Worm (Caenorhabditis elegans) whole organism, L4 larva: Measurements from ENCODE around the gene otpl-6.

Source experiments
- F26F4.8 ChIP-seq: fragments of 200-800 bp; sonication (Bioruptor generic); conservative IDR thresholded peaks from 2 replicates; pipeline ENCODE4 v1.3.6; 2022; ENCODE audit warnings: missing genetic modification characterization, missing compliant biosample characterization
- F44E2.7 ChIP-seq: fragments of 200-800 bp; sonication (Bioruptor generic); IDR thresholded peaks from 2 replicates; pipeline ENCODE4 v2.1.2; 2022; ENCODE audit warnings: missing genetic modification characterization, missing compliant biosample characterization
- R02D3.7 ChIP-seq: fragments of 150-350 bp; sonication (generic microtip); optimal IDR thresholded peaks from 3 replicates; lab custom pipeline; 2014; ENCODE audit warnings: missing biosample characterization, missing genetic modification characterization
- T26A8.4 ChIP-seq: fragments of 200-800 bp; sonication (Bioruptor generic); IDR thresholded peaks from 2 replicates; pipeline ENCODE4 v1.3.6; 2022; ENCODE audit warnings: missing genetic modification characterization, missing compliant biosample characterization
- Y48G9A.11 ChIP-seq: fragments of 200-800 bp; sonication (Bioruptor generic); IDR thresholded peaks from 2 replicates; pipeline ENCODE4 v1.3.6; 2022; ENCODE audit warnings: missing genetic modification reagents, missing genetic modification characterization, missing compliant biosample characterization
- Y75B8A.6 ChIP-seq: fragments of 200-800 bp; sonication (Bioruptor generic); IDR thresholded peaks from 2 replicates; pipeline ENCODE4 v1.3.6; 2022; ENCODE audit warnings: missing genetic modification reagents, missing genetic modification characterization, missing compliant biosample characterization
- ZK337.2 ChIP-seq: fragments of 200-800 bp; sonication (Bioruptor generic); IDR thresholded peaks from 2 replicates; pipeline ENCODE4 v1.3.6; 2022; ENCODE audit warnings: missing genetic modification reagents, missing genetic modification characterization, missing compliant biosample characterization
- aha-1 ChIP-seq: fragments of 150-350 bp; peaks from one replicate; lab custom pipeline; 2014; ENCODE audit warnings: missing biosample characterization, missing genetic modification characterization
- aly-2 ChIP-seq: sonication (generic microtip); optimal IDR thresholded peaks from 2 replicates; lab custom pipeline; 2018; ENCODE audit warnings: missing biosample characterization, missing genetic modification characterization
- arid-1 ChIP-seq: fragments of 200-800 bp; sonication (Bioruptor generic); conservative IDR thresholded peaks from 2 replicates; pipeline ENCODE4 v1.3.6; 2022; ENCODE audit warnings: missing genetic modification reagents, missing genetic modification characterization, missing compliant biosample characterization
- attf-4 ChIP-seq: sonication (generic microtip); optimal IDR thresholded peaks from 3 replicates; lab custom pipeline; 2017; ENCODE audit warnings: missing biosample characterization, missing genetic modification characterization
- ceh-20 ChIP-seq: fragments of 200-800 bp; sonication (Bioruptor generic); IDR thresholded peaks from 2 replicates; pipeline ENCODE4 v1.3.6; 2022; ENCODE audit warnings: missing genetic modification reagents, missing genetic modification characterization, missing compliant biosample characterization
- ceh-44 ChIP-seq: fragments of 200-800 bp; sonication (Bioruptor generic); IDR thresholded peaks from 2 replicates; pipeline ENCODE4 v1.3.6; 2022; ENCODE audit warnings: missing genetic modification reagents, missing genetic modification characterization, missing compliant biosample characterization
- ceh-82 ChIP-seq: sonication (generic microtip); optimal IDR thresholded peaks from 2 replicates; lab custom pipeline; 2017; ENCODE audit warnings: missing biosample characterization, missing genetic modification characterization
- daf-12 ChIP-seq: fragments of 150-350 bp; optimal IDR thresholded peaks from 2 replicates; lab custom pipeline; 2014; ENCODE audit warnings: missing biosample characterization, missing genetic modification reagents, missing genetic modification characterization
- daf-16 ChIP-seq, 3 experiments: sonication (generic microtip); optimal IDR thresholded peaks; 2 replicates each; lab custom pipeline; 2016 to 2017; ENCODE audit warnings: missing genetic modification characterization in 3 of 3, missing genetic modification reagents in 3 of 3, mild to moderate bottlenecking in 2 of 3, missing compliant biosample characterization in 2 of 3, missing biosample characterization in 1 of 3, moderate library complexity in 1 of 3
- daf-19 ChIP-seq: fragments of 200-800 bp; sonication (Bioruptor generic); conservative IDR thresholded peaks from 2 replicates; pipeline ENCODE4 v1.3.6; 2022; ENCODE audit warnings: missing genetic modification characterization, missing compliant biosample characterization
- daf-8 ChIP-seq: fragments of 200-800 bp; sonication (Bioruptor generic); IDR thresholded peaks from 2 replicates; pipeline ENCODE4 v1.3.6; 2022; ENCODE audit warnings: missing genetic modification characterization, missing compliant biosample characterization
- dmd-6 ChIP-seq: fragments of 200-800 bp; sonication (Bioruptor generic); IDR thresholded peaks from 2 replicates; pipeline ENCODE4 v1.3.6; 2022; ENCODE audit warnings: missing genetic modification reagents, missing genetic modification characterization, missing compliant biosample characterization
- dmd-8 ChIP-seq: fragments of 200-800 bp; sonication (Bioruptor generic); IDR thresholded peaks from 2 replicates; pipeline ENCODE4 v1.3.6; 2022; ENCODE audit warnings: missing genetic modification characterization, missing compliant biosample characterization
- duxl-1 ChIP-seq: sonication (generic microtip); optimal IDR thresholded peaks from 2 replicates; lab custom pipeline; 2016; ENCODE audit warnings: mild to moderate bottlenecking, missing genetic modification characterization, moderate library complexity, missing compliant biosample characterization; ENCODE audit not compliant: poor library complexity
- egl-27 ChIP-seq: sonication (generic microtip); optimal IDR thresholded peaks from 3 replicates; lab custom pipeline; 2017; ENCODE audit warnings: missing biosample characterization, missing genetic modification reagents, missing genetic modification characterization
- egl-43 ChIP-seq: fragments of 200-800 bp; sonication (Bioruptor generic); IDR thresholded peaks from 2 replicates; pipeline ENCODE4 v1.3.6; 2022; ENCODE audit warnings: missing genetic modification reagents, missing genetic modification characterization, missing compliant biosample characterization
- gei-8 ChIP-seq: fragments of 200-800 bp; sonication (Bioruptor generic); optimal IDR thresholded peaks from 2 replicates; lab custom pipeline; 2018; ENCODE audit warnings: mild to moderate bottlenecking, missing genetic modification characterization, missing compliant biosample characterization
- hif-1 ChIP-seq, 2 experiments: sonication (generic microtip); optimal IDR thresholded peaks; 2 replicates each; lab custom pipeline; 2016 to 2017; ENCODE audit warnings: missing compliant biosample characterization in 2 of 2, missing genetic modification characterization in 2 of 2, missing genetic modification reagents in 2 of 2, missing genotype in 2 of 2, mild to moderate bottlenecking in 1 of 2
- hlh-11 ChIP-seq: fragments of 200-800 bp; sonication (Bioruptor generic); optimal IDR thresholded peaks from 2 replicates; lab custom pipeline; 2018; ENCODE audit warnings: mild to moderate bottlenecking, missing genetic modification characterization, missing compliant biosample characterization
- jun-1 ChIP-seq: fragments of 150-350 bp; optimal IDR thresholded peaks from 2 replicates; lab custom pipeline; 2014; ENCODE audit warnings: missing biosample characterization, missing genetic modification reagents, missing genetic modification characterization
- lim-7 ChIP-seq: fragments of 200-800 bp; sonication (Bioruptor generic); IDR thresholded peaks from 2 replicates; pipeline ENCODE4 v1.3.6; 2022; ENCODE audit warnings: missing genetic modification characterization, missing compliant biosample characterization
- lin-13 ChIP-seq: fragments of 150-350 bp; optimal IDR thresholded peaks from 2 replicates; lab custom pipeline; 2014; ENCODE audit warnings: missing biosample characterization, missing genetic modification reagents, missing genetic modification characterization
- lin-15B ChIP-seq: fragments of 150-350 bp; sonication (generic microtip); optimal IDR thresholded peaks from 3 replicates; lab custom pipeline; 2014; ENCODE audit warnings: missing biosample characterization, missing genetic modification characterization
- lir-3 ChIP-seq: sonication (generic microtip); optimal IDR thresholded peaks from 2 replicates; lab custom pipeline; 2016; ENCODE audit warnings: mild to moderate bottlenecking, missing genetic modification characterization, missing compliant biosample characterization
- madf-5 ChIP-seq, 2 experiments: fragments of 200-800 bp; sonication (Bioruptor generic); IDR thresholded peaks; 2 replicates each; pipeline ENCODE4 v1.3.6; 2022; ENCODE audit warnings: missing compliant biosample characterization in 2 of 2, missing genetic modification characterization in 2 of 2
- mep-1 ChIP-seq: fragments of 150-350 bp; sonication (generic microtip); optimal IDR thresholded peaks from 3 replicates; lab custom pipeline; 2014; ENCODE audit warnings: missing biosample characterization, missing genetic modification characterization
- mes-2 ChIP-seq: sonication (generic microtip); optimal IDR thresholded peaks from 2 replicates; lab custom pipeline; 2016; ENCODE audit warnings: missing genotype, mild to moderate bottlenecking, missing genetic modification characterization, missing compliant biosample characterization; ENCODE audit not compliant: poor library complexity, severe bottlenecking
- mxl-2 ChIP-seq: fragments of 200-800 bp; sonication (Bioruptor generic); conservative IDR thresholded peaks from 2 replicates; pipeline ENCODE4 v1.3.6; 2022; ENCODE audit warnings: missing genetic modification reagents, missing genetic modification characterization, missing compliant biosample characterization
- nhr-10 ChIP-seq: fragments of 150-350 bp; optimal IDR thresholded peaks from 2 replicates; lab custom pipeline; 2014; ENCODE audit warnings: missing biosample characterization, missing genetic modification characterization
- nhr-102 ChIP-seq: sonication (generic microtip); optimal IDR thresholded peaks from 2 replicates; lab custom pipeline; 2016; ENCODE audit warnings: mild to moderate bottlenecking, missing genetic modification characterization, moderate library complexity, missing compliant biosample characterization
- nhr-25 ChIP-seq: sonication (generic microtip); optimal IDR thresholded peaks from 2 replicates; lab custom pipeline; 2017; ENCODE audit warnings: missing genetic modification characterization, mild to moderate bottlenecking, missing compliant biosample characterization, antibody characterized with exemption, moderate library complexity, borderline replicate concordance; ENCODE audit not compliant: insufficient read depth
- nhr-6 ChIP-seq: fragments of 150-350 bp; optimal IDR thresholded peaks from 2 replicates; lab custom pipeline; 2014; ENCODE audit warnings: missing biosample characterization, missing genetic modification characterization
- pha-4 ChIP-seq, 2 experiments: fragments of 150-350 bp in 1 of 2; fragments of 200-800 bp in 1 of 2; sonication (Bioruptor generic) in 1 of 2; IDR thresholded peaks in 1 of 2; optimal IDR thresholded peaks in 1 of 2; 2 replicates each; pipeline versions ENCODE4 v1.3.6 to Lab custom; 2014 to 2022; ENCODE audit warnings: missing genetic modification characterization in 2 of 2, missing genetic modification reagents in 2 of 2, missing biosample characterization in 1 of 2, missing compliant biosample characterization in 1 of 2
- pqm-1 ChIP-seq: sonication (generic microtip); optimal IDR thresholded peaks from 2 replicates; lab custom pipeline; 2017; ENCODE audit warnings: missing biosample characterization, missing genetic modification characterization
- rbr-2 ChIP-seq: sonication (generic microtip); optimal IDR thresholded peaks from 2 replicates; lab custom pipeline; 2016; ENCODE audit warnings: missing genotype, missing genetic modification characterization, missing compliant biosample characterization
- snpc-1.2 ChIP-seq: fragments of 200-800 bp; sonication (Bioruptor generic); IDR thresholded peaks from 2 replicates; pipeline ENCODE4 v1.3.6; 2022; ENCODE audit warnings: missing genetic modification reagents, missing genetic modification characterization, missing compliant biosample characterization
- spr-3 ChIP-seq: fragments of 200-800 bp; sonication (Bioruptor generic); optimal IDR thresholded peaks from 2 replicates; lab custom pipeline; 2018; ENCODE audit warnings: mild to moderate bottlenecking, missing genetic modification characterization, missing compliant biosample characterization
- unc-130 ChIP-seq: sonication (generic microtip); optimal IDR thresholded peaks from 2 replicates; lab custom pipeline; 2016; ENCODE audit warnings: missing genetic modification reagents, missing genetic modification characterization, missing compliant biosample characterization
- unc-39 ChIP-seq: sonication (generic microtip); optimal IDR thresholded peaks from 2 replicates; lab custom pipeline; 2017; ENCODE audit warnings: missing biosample characterization, missing genetic modification characterization
- unc-62 ChIP-seq, 3 experiments: fragments of 150-350 bp in 1 of 3; sonication (generic microtip); optimal IDR thresholded peaks in 2 of 3; peaks in 1 of 3; 1 replicate in 1 of 3; 2 replicates in 2 of 3; lab custom pipeline; 2014 to 2017; ENCODE audit warnings: missing biosample characterization in 3 of 3, missing genetic modification characterization in 3 of 3, missing genetic modification reagents in 3 of 3, missing genotype in 1 of 3
- vab-7 ChIP-seq: fragments of 200-800 bp; sonication (Bioruptor generic); IDR thresholded peaks from 2 replicates; pipeline ENCODE4 v1.3.6; 2022; ENCODE audit warnings: missing genetic modification reagents, missing genetic modification characterization, missing compliant biosample characterization

Gene otpl-6

ce11 chrV:8499407-8499806, 26.5 kb upstream of the otpl-6 start:
- TF ChIP-seq rbr-2 (tag; lab: Kevin White, UChicago) (no peak), gei-8 (GFP tag; lab: Kevin White, UChicago) (no peak), daf-12 (tag; lab: Kevin White, UChicago) (no peak), ceh-82 (tag; lab: Kevin White, UChicago) (no peak), T26A8.4 (0 out of 2 replicates have a peak, but pooled peaks have one; percentile 39), lir-3 (tag; lab: Kevin White, UChicago) (peak; percentile 15), nhr-6 (tag; lab: Kevin White, UChicago) (no peak), Y48G9A.11 (GFP tag; lab: Robert Waterston, UW) (0 out of 2 replicates have a peak, but pooled peaks have one; percentile 40), daf-8 (GFP tag; lab: Robert Waterston, UW) (0 out of 2 replicates have a peak, but pooled peaks have one; percentile 27), hif-1 (tag; optimal IDR thresholded peaks at IDR 0.05; lab: Kevin White, UChicago) (no peak), F44E2.7 (peak; percentile 49; the same call in 1 of the 2 replicates), aha-1 (no peak), unc-62 (GFP tag; optimal IDR thresholded peaks at IDR 0.05 in 1 of 2; lab: Kevin White, UChicago) (no peak), unc-62 (tag; optimal IDR thresholded peaks at IDR 0.05; lab: Kevin White, UChicago) (no peak), dmd-8 (GFP tag; lab: Robert Waterston, UW) (peak; percentile 92), hlh-11 (tag; lab: Kevin White, UChicago) (no peak), unc-130 (GFP tag; lab: Kevin White, UChicago) (no peak), arid-1 (GFP tag; lab: Robert Waterston, UW) (peak; percentile 47; the same call in 1 of the 2 replicates), aly-2 (tag; lab: Kevin White, UChicago) (no peak), pha-4 (GFP tag; IDR thresholded peaks at IDR 0.05; lab: Robert Waterston, UW) (peak; percentile 53; the same call in 1 of the 2 replicates), pha-4 (tag; optimal IDR thresholded peaks at IDR 0.05; lab: Kevin White, UChicago) (no peak), duxl-1 (tag; lab: Kevin White, UChicago) (peak; percentile 27), unc-39 (no peak), Y75B8A.6 (no peak), nhr-10 (tag; lab: Kevin White, UChicago) (no peak), nhr-102 (tag; lab: Kevin White, UChicago) (no peak), lin-13 (GFP tag; lab: Kevin White, UChicago) (no peak), R02D3.7 (tag; lab: Kevin White, UChicago) (no peak), mxl-2 (GFP tag; lab: Robert Waterston, UW) (no peak), vab-7 (GFP tag; lab: Robert Waterston, UW) (peak; percentile 42; the same call in 1 of the 2 replicates), ZK337.2 (no peak), spr-3 (GFP tag; lab: Kevin White, UChicago) (no peak), egl-43 (peak; percentile 52; the same call in 1 of the 2 replicates), mes-2 (tag; lab: Kevin White, UChicago) (no peak), ceh-44 (GFP tag; lab: Robert Waterston, UW) (0 out of 2 replicates have a peak, but pooled peaks have one; percentile 44), lim-7 (GFP tag; lab: Robert Waterston, UW) (peak; percentile 91), daf-16 (GFP tag; optimal IDR thresholded peaks at IDR 0.05; lab: Kevin White, UChicago) (peak in 1 of 2 experiments; percentile 8), daf-16 (tag; optimal IDR thresholded peaks at IDR 0.05; lab: Kevin White, UChicago) (no peak), mep-1 (tag; lab: Kevin White, UChicago) (no peak), egl-27 (no peak), lin-15B (tag; lab: Kevin White, UChicago) (no peak), madf-5 (GFP tag; IDR thresholded peaks at IDR 0.05; lab: Robert Waterston, UW) (0 out of 4 replicates have a peak, but pooled peaks have one; percentile 51 to 66), jun-1 (no peak), attf-4 (tag; lab: Kevin White, UChicago) (no peak), ceh-20 (GFP tag; lab: Robert Waterston, UW) (peak; percentile 45; the same call in 1 of the 2 replicates), F26F4.8 (GFP tag; lab: Robert Waterston, UW) (peak; percentile 60; the same call in 1 of the 2 replicates), snpc-1.2 (GFP tag; lab: Robert Waterston, UW) (peak; percentile 52; the same call in 1 of the 2 replicates), dmd-6 (GFP tag; lab: Robert Waterston, UW) (no peak), daf-19 (GFP tag; lab: Robert Waterston, UW) (peak; percentile 66; the same call in 1 of the 2 replicates), nhr-25 (tag; lab: Kevin White, UChicago) (no peak), pqm-1 (tag; lab: Kevin White, UChicago) (no peak)
